Comparison of ENCODE assay signal across 1 fruit fly cellular context in the genomic region with DNA sequence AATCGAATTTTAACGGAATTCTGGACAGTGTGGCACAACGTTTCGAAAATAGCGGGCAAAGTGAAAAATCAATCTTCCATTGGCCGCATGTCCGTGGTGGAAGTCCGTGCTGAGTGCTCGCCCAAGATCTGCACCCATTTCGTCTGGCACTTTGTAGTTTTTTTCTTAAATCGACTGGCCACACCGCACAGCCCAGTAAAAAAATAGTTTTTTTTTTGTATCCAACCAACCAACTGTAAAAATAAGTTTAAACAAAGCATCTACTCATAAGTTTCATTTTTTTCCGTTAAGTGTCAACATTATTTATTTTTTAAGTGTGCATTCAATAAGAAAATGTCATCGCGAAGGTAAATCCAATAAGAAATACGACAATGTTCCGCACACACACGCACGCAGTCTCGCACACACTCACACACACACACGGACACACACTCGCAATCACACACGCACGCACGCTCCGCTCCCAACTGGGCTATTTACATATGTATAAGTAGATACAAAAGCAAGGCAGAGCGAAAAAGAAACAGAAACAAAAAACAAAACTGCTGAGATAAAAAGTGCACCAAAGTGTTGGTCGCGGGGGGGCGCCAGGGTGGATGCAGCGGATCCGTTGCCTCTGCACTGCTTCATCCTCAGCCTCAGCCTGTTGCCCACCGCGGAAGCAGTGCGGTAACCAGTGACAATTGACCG.
TF ChIP-seq lines count a peak whose summit lies in the region.

A gene (plus strand): TSS at position 163 of the 690 bp plus-strand sequence.

TF ChIP-seq in whole organism, embryonic, 481 proteins besides CTCF, POLR2A, EP300 and RAD21 (continued from another document):
- TF ChIP-seq CG10979 (tag; optimal IDR thresholded peaks at IDR 0.05; lab: Kevin White, UChicago) (no peak), CG2120 (GFP tag; optimal IDR thresholded peaks at IDR 0.05; lab: Kevin White, UChicago) (peak; percentile 69), CG11093 (GFP tag; IDR thresholded peaks at IDR 0.05; lab: Robert Waterston, UW) (no peak), CG7839 (tag; optimal IDR thresholded peaks at IDR 0.05; lab: Kevin White, UChicago) (peak; percentile 17), CG17328 (GFP tag; IDR thresholded peaks at IDR 0.05; lab: Robert Waterston, UW) (peak; percentile 40; the same call in 1 of the 2 replicates), CG15601 (tag; optimal IDR thresholded peaks at IDR 0.05; lab: Kevin White, UChicago) (peak; percentile 40), CG11695 (GFP tag; IDR thresholded peaks at IDR 0.05; lab: Robert Waterston, UW) (no peak), CG2712 (tag; optimal IDR thresholded peaks at IDR 0.05; lab: Kevin White, UChicago) (peak; percentile 30)
